Worm (Caenorhabditis elegans): ENCODE data around the gene ZK353.3.

DNA sequence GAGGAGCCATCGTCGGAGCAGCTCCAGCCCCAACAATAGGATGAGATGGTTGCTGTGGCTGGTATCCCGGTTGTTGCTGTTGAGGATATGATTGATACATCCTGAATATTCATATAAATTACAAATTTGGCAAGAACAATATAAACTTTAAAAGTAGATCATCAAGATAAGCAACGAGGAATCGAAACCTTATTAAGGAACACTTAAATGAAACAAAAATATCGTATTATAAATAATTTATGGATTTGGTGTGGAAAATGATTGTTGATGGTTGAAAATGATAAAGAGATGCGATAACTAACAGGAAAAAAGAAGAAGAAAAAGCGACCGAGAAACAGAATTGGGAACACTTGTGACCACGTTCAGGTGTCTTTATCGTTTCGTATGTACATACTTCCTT lies 43.5 kb downstream of the ZK353.3 start, which contains the start of gene pqn-96:
- TF ChIP-seq nhr-28 (tag; optimal IDR thresholded peaks at IDR 0.05) (no peak), nhr-76 (tag; optimal IDR thresholded peaks at IDR 0.05) (no peak), skn-1 (tag; optimal IDR thresholded peaks at IDR 0.05) (no peak), fkh-10 (GFP tag; optimal IDR thresholded peaks at IDR 0.05) (no peak), unc-39 (tag; optimal IDR thresholded peaks at IDR 0.05) (no peak)

Data from whole organism, L3 larva.